Fruit fly (Drosophila melanogaster) whole organism, embryonic: ENCODE data around the gene SkpE.

Experiments
- CG12769 ChIP-seq: fragments of 200-800 bp; sonication (Bioruptor generic); optimal IDR thresholded peaks from 2 replicates; lab custom pipeline; 2019; ENCODE audit warnings: missing biosample characterization, mild to moderate bottlenecking, missing genetic modification characterization, moderate library complexity
- CG13624 ChIP-seq: fragments of 200-800 bp; sonication (Bioruptor generic); optimal IDR thresholded peaks from 2 replicates; lab custom pipeline; 2016; ENCODE audit warnings: missing biosample characterization, missing genetic modification characterization
- CG1832 ChIP-seq: fragments of 200-800 bp; sonication (Bioruptor generic); optimal IDR thresholded peaks from 2 replicates; lab custom pipeline; 2017; ENCODE audit warnings: missing biosample characterization, mild to moderate bottlenecking, missing genetic modification characterization, inconsistent platforms
- CG3847 ChIP-seq: fragments of 200-800 bp; sonication (Bioruptor generic); IDR thresholded peaks from 2 replicates; pipeline ENCODE4 v1.3.6; 2022; ENCODE audit warnings: missing biosample characterization, missing genetic modification characterization
- CkIIα-i1 ChIP-seq: fragments of 200-800 bp; sonication (Bioruptor generic); IDR thresholded peaks from 2 replicates; pipeline ENCODE4 v1.3.6; 2022; ENCODE audit warnings: missing biosample characterization, missing genetic modification characterization
- Elba2 ChIP-seq: fragments of 200-800 bp; sonication (Bioruptor generic); optimal IDR thresholded peaks from 3 replicates; lab custom pipeline; 2016; ENCODE audit warnings: missing biosample characterization, missing genetic modification characterization
- Fer1 ChIP-seq: fragments of 200-800 bp; sonication (Bioruptor generic); optimal IDR thresholded peaks from 2 replicates; lab custom pipeline; 2017; ENCODE audit warnings: missing biosample characterization, mild to moderate bottlenecking, missing genetic modification characterization
- caup ChIP-seq: fragments of 200-800 bp; sonication (Bioruptor generic); optimal IDR thresholded peaks from 3 replicates; lab custom pipeline; 2017; ENCODE audit warnings: missing biosample characterization, mild to moderate bottlenecking, missing genetic modification characterization, moderate library complexity; ENCODE audit not compliant: severe bottlenecking
- fru ChIP-seq: fragments of >200 bp; optimal IDR thresholded peaks from 2 replicates; lab custom pipeline; 2017
- lilli ChIP-seq: fragments of 200-800 bp; sonication (Bioruptor generic); optimal IDR thresholded peaks from 3 replicates; lab custom pipeline; 2016; ENCODE audit warnings: missing biosample characterization, missing genetic modification characterization

dm6 chrX:19786823-19787222 lies 37.1 kb downstream of the SkpE start:
- TF ChIP-seq CG12769 (no peak), fru (lab: Kevin White, UChicago) (no peak), Fer1 (GFP tag; lab: Kevin White, UChicago) (no peak), CG3847 (GFP tag; lab: Robert Waterston, UW) (no peak), CG13624 (GFP tag; lab: Kevin White, UChicago) (no peak), lilli (GFP tag; lab: Kevin White, UChicago) (no peak), CkIIα-i1 (GFP tag; lab: Robert Waterston, UW) (no peak), caup (GFP tag; lab: Kevin White, UChicago) (no peak), Elba2 (GFP tag; lab: Kevin White, UChicago) (no peak), CG1832 (GFP tag; lab: Kevin White, UChicago) (no peak)
